Fruit fly (Drosophila melanogaster): ENCODE measurements around the gene CG43391.

Gene CG43391

dm6 chr3L:11609153-11609809 is 28.5 kb upstream of the CG43391 start, which contains the start of gene Duba (continued):
- TF ChIP-seq Jarid2 (GFP tag; optimal IDR thresholded peaks at IDR 0.05): no peak
- TF ChIP-seq CG18476 (GFP tag; optimal IDR thresholded peaks at IDR 0.05): no peak
- no peak for TF ChIP-seq CG2120 (GFP tag; optimal IDR thresholded peaks at IDR 0.05)
- no peak for TF ChIP-seq sqz (GFP tag; optimal IDR thresholded peaks at IDR 0.05)
- TF ChIP-seq Neu2 (GFP tag; optimal IDR thresholded peaks at IDR 0.05; ENCODE audit: borderline replicate concordance): no peak
- no peak for TF ChIP-seq Camta (GFP tag; optimal IDR thresholded peaks at IDR 0.05)
- TF ChIP-seq CG31388 (GFP tag; optimal IDR thresholded peaks at IDR 0.05): no peak
- peak; percentile 84 for TF ChIP-seq cg (GFP tag; optimal IDR thresholded peaks at IDR 0.05)
- no peak for TF ChIP-seq CG13894 (tag; optimal IDR thresholded peaks at IDR 0.05)
- TF ChIP-seq CG4404 (GFP tag; IDR thresholded peaks at IDR 0.05): no peak
- TF ChIP-seq CG10274 (GFP tag; optimal IDR thresholded peaks at IDR 0.05): no peak
- no peak for TF ChIP-seq wor (GFP tag; IDR thresholded peaks at IDR 0.05)
- no peak for TF ChIP-seq pros (GFP tag; optimal IDR thresholded peaks at IDR 0.05)
- TF ChIP-seq pho (GFP tag; optimal IDR thresholded peaks at IDR 0.05): no peak
- TF ChIP-seq ATbp (GFP tag; optimal IDR thresholded peaks at IDR 0.05): no peak
- TF ChIP-seq dm (GFP tag; optimal IDR thresholded peaks at IDR 0.05): no peak
- no peak for TF ChIP-seq H15 (GFP tag; IDR thresholded peaks at IDR 0.05)
- TF ChIP-seq Hr3 (GFP tag; optimal IDR thresholded peaks at IDR 0.05): no peak
- no peak for TF ChIP-seq NK7.1 (GFP tag; optimal IDR thresholded peaks at IDR 0.05)
- peak; percentile 83 for TF ChIP-seq MESR4 (GFP tag; optimal IDR thresholded peaks at IDR 0.05)
- no peak for TF ChIP-seq Hr51 (GFP tag; optimal IDR thresholded peaks at IDR 0.05)
- TF ChIP-seq Usf (GFP tag; optimal IDR thresholded peaks at IDR 0.05): no peak
- no peak for TF ChIP-seq kah (GFP tag; optimal IDR thresholded peaks at IDR 0.05)
- no peak for TF ChIP-seq D19A (tag; optimal IDR thresholded peaks at IDR 0.05)
- TF ChIP-seq fd102C (GFP tag; optimal IDR thresholded peaks at IDR 0.05): no peak
- peak; percentile 87 for TF ChIP-seq sens (GFP tag)
- no peak for TF ChIP-seq CG2202 (tag; optimal IDR thresholded peaks at IDR 0.05)
- TF ChIP-seq seq (GFP tag; IDR thresholded peaks at IDR 0.05): no peak
- no peak for TF ChIP-seq CG11456 (GFP tag; IDR thresholded peaks at IDR 0.05)
- TF ChIP-seq CG7987 (GFP tag; optimal IDR thresholded peaks at IDR 0.05): no peak
- peak; percentile 63 for TF ChIP-seq pita (GFP tag; optimal IDR thresholded peaks at IDR 0.05)
- TF ChIP-seq Nf-YA (GFP tag; IDR thresholded peaks at IDR 0.05): no peak
- TF ChIP-seq shn (GFP tag; optimal IDR thresholded peaks at IDR 0.05): no peak
- TF ChIP-seq ase (GFP tag; IDR thresholded peaks at IDR 0.05): no peak
- no peak for TF ChIP-seq CG7745 (tag; optimal IDR thresholded peaks at IDR 0.05)
- TF ChIP-seq CG33213 (GFP tag; optimal IDR thresholded peaks at IDR 0.05): no peak
- no peak for TF ChIP-seq ems (GFP tag; optimal IDR thresholded peaks at IDR 0.05)
- no peak for TF ChIP-seq al (GFP tag; IDR thresholded peaks at IDR 0.05)
- TF ChIP-seq CG12155 (GFP tag; optimal IDR thresholded peaks at IDR 0.05): no peak
- TF ChIP-seq klu (GFP tag; IDR thresholded peaks at IDR 0.05): no peak
- TF ChIP-seq insv (GFP tag; optimal IDR thresholded peaks at IDR 0.05): no peak
- no peak for TF ChIP-seq org-1 (GFP tag; optimal IDR thresholded peaks at IDR 0.05)
- TF ChIP-seq danr (GFP tag; IDR thresholded peaks at IDR 0.05): no peak
- no peak for TF ChIP-seq Dbx (GFP tag; IDR thresholded peaks at IDR 0.05)
- no peak for TF ChIP-seq Oli (tag; optimal IDR thresholded peaks at IDR 0.05)
- no peak for TF ChIP-seq CG10321 (GFP tag; IDR thresholded peaks at IDR 0.05)
- no peak for TF ChIP-seq lbe (GFP tag; optimal IDR thresholded peaks at IDR 0.05)
- no peak for TF ChIP-seq Kr (GFP tag; optimal IDR thresholded peaks at IDR 0.05)
- no peak for TF ChIP-seq maf-S (GFP tag; optimal IDR thresholded peaks at IDR 0.05)
- no peak for TF ChIP-seq ro (GFP tag; IDR thresholded peaks at IDR 0.05)
- TF ChIP-seq CG14014 (GFP tag; IDR thresholded peaks at IDR 0.05): no peak
- no peak for TF ChIP-seq Atf6 (GFP tag; IDR thresholded peaks at IDR 0.05)
